Worm (Caenorhabditis elegans) whole organism, early embryonic: ENCODE data around the gene pes-9.

Experiments used
- B0310.2 ChIP-seq: sonication (generic microtip); optimal IDR thresholded peaks from 2 replicates; lab custom pipeline; 2016; ENCODE audit warnings: mild to moderate bottlenecking, missing genetic modification characterization, missing compliant biosample characterization
- aly-1 ChIP-seq: sonication (generic microtip); optimal IDR thresholded peaks from 2 replicates; lab custom pipeline; 2016; ENCODE audit warnings: missing genetic modification characterization, missing compliant biosample characterization
- ama-1 ChIP-seq: fragments of 150-350 bp; optimal IDR thresholded peaks from 2 replicates; lab custom pipeline; 2014
- ceh-13 ChIP-seq: fragments of 200-800 bp; sonication (Bioruptor generic); optimal IDR thresholded peaks from 2 replicates; lab custom pipeline; 2018; ENCODE audit warnings: mild to moderate bottlenecking, missing genetic modification characterization, missing compliant biosample characterization
- ceh-36 ChIP-seq: sonication (generic microtip); optimal IDR thresholded peaks from 2 replicates; lab custom pipeline; 2016; ENCODE audit warnings: missing genetic modification characterization, inconsistent platforms, missing compliant biosample characterization
- ets-7 ChIP-seq: sonication (generic microtip); optimal IDR thresholded peaks from 2 replicates; lab custom pipeline; 2016; ENCODE audit warnings: missing genotype, missing genetic modification characterization, missing compliant biosample characterization
- flt-1 ChIP-seq: fragments of 200-800 bp; sonication (Bioruptor generic); IDR thresholded peaks from 2 replicates; pipeline ENCODE4 v1.3.6; 2022; ENCODE audit warnings: missing genetic modification characterization, missing compliant biosample characterization
- hmbx-1 ChIP-seq: sonication (generic microtip); optimal IDR thresholded peaks from 2 replicates; lab custom pipeline; 2016; ENCODE audit warnings: mild to moderate bottlenecking, missing genetic modification characterization, missing compliant biosample characterization
- hnd-1 ChIP-seq: sonication (generic microtip); optimal IDR thresholded peaks from 2 replicates; lab custom pipeline; 2016; ENCODE audit warnings: missing genetic modification characterization, missing compliant biosample characterization
- pes-1 ChIP-seq: fragments of 200-800 bp; sonication (Bioruptor generic); IDR thresholded peaks from 2 replicates; pipeline ENCODE4 v1.3.6; 2022; ENCODE audit warnings: missing genetic modification reagents, missing genetic modification characterization, missing compliant biosample characterization
- scrt-1 ChIP-seq: fragments of 200-800 bp; sonication (Bioruptor generic); IDR thresholded peaks from 2 replicates; pipeline ENCODE4 v1.3.6; 2022; ENCODE audit warnings: missing genetic modification characterization, missing compliant biosample characterization
- tbx-11 ChIP-seq: fragments of 200-800 bp; sonication (Bioruptor generic); IDR thresholded peaks from 2 replicates; pipeline ENCODE4 v1.3.6; 2022; ENCODE audit warnings: missing genetic modification characterization, missing compliant biosample characterization
- tbx-37 ChIP-seq: fragments of 200-800 bp; sonication (Bioruptor generic); conservative IDR thresholded peaks from 2 replicates; pipeline ENCODE4 v1.3.6; 2022; ENCODE audit warnings: missing genetic modification reagents, missing genetic modification characterization, missing compliant biosample characterization
- tra-4 ChIP-seq: sonication (generic microtip); optimal IDR thresholded peaks from 2 replicates; lab custom pipeline; 2017; ENCODE audit warnings: missing genetic modification characterization, missing compliant biosample characterization

- TF ChIP-seq flt-1 (no peak), ama-1 (no peak), tra-4 (tag; lab: Kevin White, UChicago) (no peak), tbx-11 (GFP tag; lab: Robert Waterston, UW) (no peak), hnd-1 (tag; lab: Kevin White, UChicago) (no peak), aly-1 (tag; lab: Kevin White, UChicago) (no peak), ceh-36 (tag; lab: Kevin White, UChicago) (no peak), ets-7 (tag; lab: Kevin White, UChicago) (no peak), tbx-37 (no peak), ceh-13 (GFP tag; lab: Kevin White, UChicago) (no peak), scrt-1 (no peak), hmbx-1 (tag; lab: Kevin White, UChicago) (no peak), B0310.2 (tag; lab: Kevin White, UChicago) (no peak), pes-1 (no peak)
Measured at ce11 chrV:14559312-14559711, 37.5 kb downstream of the pes-9 start, which contains the start of gene srt-32.
